Worm (Caenorhabditis elegans) whole organism, late embryonic: ENCODE measurements around the gene pals-24.

Experiments
- C08G9.2 ChIP-seq: sonication (generic microtip); optimal IDR thresholded peaks from 2 replicates; lab custom pipeline; 2016; ENCODE audit warnings: mild to moderate bottlenecking, missing genetic modification characterization, moderate library complexity, missing compliant biosample characterization
- F13H6.1 ChIP-seq: sonication (generic microtip); optimal IDR thresholded peaks from 2 replicates; lab custom pipeline; 2016; ENCODE audit warnings: missing genetic modification characterization, missing compliant biosample characterization
- Y22D7AL.16 ChIP-seq: sonication (generic microtip); optimal IDR thresholded peaks from 2 replicates; lab custom pipeline; 2016; ENCODE audit warnings: missing genetic modification characterization, missing compliant biosample characterization
- ahr-1 ChIP-seq: sonication (generic microtip); optimal IDR thresholded peaks from 2 replicates; lab custom pipeline; 2016; ENCODE audit warnings: missing genetic modification characterization, missing compliant biosample characterization
- ama-1 ChIP-seq: fragments of 150-350 bp; optimal IDR thresholded peaks from 2 replicates; lab custom pipeline; 2014
- ceh-14 ChIP-seq: sonication (generic microtip); optimal IDR thresholded peaks from 2 replicates; lab custom pipeline; 2016; ENCODE audit warnings: missing genotype, missing genetic modification characterization, missing compliant biosample characterization
- ceh-19 ChIP-seq: fragments of 200-800 bp; sonication (Bioruptor generic); optimal IDR thresholded peaks from 2 replicates; lab custom pipeline; 2018; ENCODE audit warnings: mild to moderate bottlenecking, missing genetic modification characterization, missing compliant biosample characterization
- ceh-2 ChIP-seq: sonication (generic microtip); optimal IDR thresholded peaks from 2 replicates; lab custom pipeline; 2016; ENCODE audit warnings: missing genotype, missing genetic modification characterization, missing compliant biosample characterization
- ceh-30 ChIP-seq: fragments of 150-350 bp; optimal IDR thresholded peaks from 2 replicates; lab custom pipeline; 2014; ENCODE audit warnings: missing biosample characterization, missing genetic modification characterization
- ceh-31 ChIP-seq: sonication (generic microtip); optimal IDR thresholded peaks from 2 replicates; lab custom pipeline; 2016; ENCODE audit warnings: missing genetic modification characterization, missing compliant biosample characterization
- ceh-34 ChIP-seq: sonication (generic microtip); optimal IDR thresholded peaks from 2 replicates; lab custom pipeline; 2016; ENCODE audit warnings: mild to moderate bottlenecking, missing genetic modification characterization, missing compliant biosample characterization
- ceh-48 ChIP-seq: sonication (generic microtip); optimal IDR thresholded peaks from 2 replicates; lab custom pipeline; 2016; ENCODE audit warnings: missing genetic modification characterization, inconsistent platforms, missing compliant biosample characterization
- ceh-6 ChIP-seq: fragments of 200-800 bp; sonication (Bioruptor generic); optimal IDR thresholded peaks from 2 replicates; lab custom pipeline; 2018; ENCODE audit warnings: mild to moderate bottlenecking, missing genetic modification characterization, missing compliant biosample characterization
- che-1 ChIP-seq: sonication (generic microtip); optimal IDR thresholded peaks from 2 replicates; lab custom pipeline; 2016; ENCODE audit warnings: mild to moderate bottlenecking, missing genetic modification characterization, missing compliant biosample characterization
- dmd-4 ChIP-seq: sonication (generic microtip); optimal IDR thresholded peaks from 2 replicates; lab custom pipeline; 2016; ENCODE audit warnings: borderline replicate concordance, missing genetic modification characterization, missing compliant biosample characterization
- dve-1 ChIP-seq: sonication (generic microtip); optimal IDR thresholded peaks from 2 replicates; lab custom pipeline; 2017; ENCODE audit warnings: antibody characterized with exemption, mild to moderate bottlenecking, missing genetic modification characterization, missing compliant biosample characterization
- elt-2 ChIP-seq: sonication (generic microtip); optimal IDR thresholded peaks from 2 replicates; lab custom pipeline; 2016; ENCODE audit warnings: missing genetic modification reagents, missing genetic modification characterization, missing compliant biosample characterization
- ets-4 ChIP-seq: sonication (generic microtip); optimal IDR thresholded peaks from 2 replicates; lab custom pipeline; 2016; ENCODE audit warnings: missing genetic modification characterization, missing compliant biosample characterization
- fax-1 ChIP-seq: sonication (generic microtip); optimal IDR thresholded peaks from 2 replicates; lab custom pipeline; 2016; ENCODE audit warnings: missing genotype, missing genetic modification characterization, missing compliant biosample characterization
- fkh-10 ChIP-seq: fragments of 150-350 bp; optimal IDR thresholded peaks from 2 replicates; lab custom pipeline; 2014; ENCODE audit warnings: missing biosample characterization, missing genetic modification reagents, missing genetic modification characterization
- hlh-13 ChIP-seq: fragments of 200-800 bp; sonication (Bioruptor generic); optimal IDR thresholded peaks from 2 replicates; lab custom pipeline; 2018; ENCODE audit warnings: mild to moderate bottlenecking, missing genetic modification characterization, missing compliant biosample characterization
- hlh-15 ChIP-seq: sonication (generic microtip); optimal IDR thresholded peaks from 2 replicates; lab custom pipeline; 2016; ENCODE audit warnings: missing genetic modification characterization, missing compliant biosample characterization
- hlh-30 ChIP-seq: sonication (generic microtip); optimal IDR thresholded peaks from 2 replicates; lab custom pipeline; 2017; ENCODE audit warnings: antibody characterized with exemption, missing genetic modification characterization, missing compliant biosample characterization; ENCODE audit not compliant: insufficient read depth
- hlh-6 ChIP-seq: sonication (generic microtip); optimal IDR thresholded peaks from 2 replicates; lab custom pipeline; 2016; ENCODE audit warnings: missing genotype, missing genetic modification characterization, missing compliant biosample characterization
- lin-11 ChIP-seq: fragments of 200-800 bp; sonication (Bioruptor generic); optimal IDR thresholded peaks from 2 replicates; lab custom pipeline; 2018; ENCODE audit warnings: mild to moderate bottlenecking, missing genetic modification characterization, missing compliant biosample characterization
- mec-3 ChIP-seq: sonication (generic microtip); optimal IDR thresholded peaks from 2 replicates; lab custom pipeline; 2016; ENCODE audit warnings: borderline replicate concordance, missing genetic modification characterization, missing compliant biosample characterization
- nfya-1 ChIP-seq: sonication (generic microtip); optimal IDR thresholded peaks from 2 replicates; lab custom pipeline; 2017; ENCODE audit warnings: missing genetic modification characterization, mild to moderate bottlenecking, missing compliant biosample characterization, antibody characterized with exemption, moderate library complexity
- pag-3 ChIP-seq: sonication (generic microtip); optimal IDR thresholded peaks from 2 replicates; lab custom pipeline; 2016; ENCODE audit warnings: missing compliant biosample characterization, missing genetic modification characterization, borderline replicate concordance
- pha-2 ChIP-seq: sonication (generic microtip); optimal IDR thresholded peaks from 2 replicates; lab custom pipeline; 2017; ENCODE audit warnings: mild to moderate bottlenecking, missing genetic modification characterization, missing compliant biosample characterization
- pha-4 ChIP-seq: fragments of 150-350 bp; optimal IDR thresholded peaks from 2 replicates; lab custom pipeline; 2018; ENCODE audit warnings: missing biosample characterization, missing genetic modification reagents, missing genetic modification characterization
- ref-2 ChIP-seq: sonication (generic microtip); optimal IDR thresholded peaks from 2 replicates; lab custom pipeline; 2016; ENCODE audit warnings: missing genetic modification characterization, missing compliant biosample characterization
- rnt-1 ChIP-seq: sonication (generic microtip); optimal IDR thresholded peaks from 2 replicates; lab custom pipeline; 2016; ENCODE audit warnings: missing genetic modification characterization, missing compliant biosample characterization
- sox-2 ChIP-seq: fragments of 200-800 bp; sonication (Bioruptor generic); IDR thresholded peaks from 2 replicates; pipeline ENCODE4 v1.3.6; 2022; ENCODE audit warnings: missing genetic modification reagents, missing genetic modification characterization, missing compliant biosample characterization
- sox-4 ChIP-seq: sonication (generic microtip); optimal IDR thresholded peaks from 2 replicates; lab custom pipeline; 2017; ENCODE audit warnings: mild to moderate bottlenecking, missing genetic modification characterization, inconsistent platforms, missing compliant biosample characterization
- tbx-2 ChIP-seq: sonication (generic microtip); optimal IDR thresholded peaks from 2 replicates; lab custom pipeline; 2016; ENCODE audit warnings: missing genetic modification characterization, missing compliant biosample characterization
- ttx-3 ChIP-seq: sonication (generic microtip); optimal IDR thresholded peaks from 2 replicates; lab custom pipeline; 2016; ENCODE audit warnings: missing genetic modification reagents, missing genetic modification characterization, missing compliant biosample characterization
- unc-3 ChIP-seq, 2 experiments: fragments of 200-800 bp in 1 of 2; sonication (Bioruptor generic) in 1 of 2; sonication (generic microtip) in 1 of 2; conservative IDR thresholded peaks in 1 of 2; optimal IDR thresholded peaks in 1 of 2; 2 replicates each; pipeline versions ENCODE4 v1.3.6 to Lab custom; 2016 to 2022; ENCODE audit warnings: missing compliant biosample characterization in 2 of 2, missing genetic modification characterization in 2 of 2, missing genetic modification reagents in 1 of 2
- unc-42 ChIP-seq: sonication (generic microtip); optimal IDR thresholded peaks from 2 replicates; lab custom pipeline; 2016; ENCODE audit warnings: missing genotype, missing genetic modification characterization, missing compliant biosample characterization
- unc-55 ChIP-seq: sonication (generic microtip); optimal IDR thresholded peaks from 2 replicates; lab custom pipeline; 2017; ENCODE audit warnings: missing biosample characterization, missing genetic modification reagents, missing genetic modification characterization

The pals-24 gene

DNA sequence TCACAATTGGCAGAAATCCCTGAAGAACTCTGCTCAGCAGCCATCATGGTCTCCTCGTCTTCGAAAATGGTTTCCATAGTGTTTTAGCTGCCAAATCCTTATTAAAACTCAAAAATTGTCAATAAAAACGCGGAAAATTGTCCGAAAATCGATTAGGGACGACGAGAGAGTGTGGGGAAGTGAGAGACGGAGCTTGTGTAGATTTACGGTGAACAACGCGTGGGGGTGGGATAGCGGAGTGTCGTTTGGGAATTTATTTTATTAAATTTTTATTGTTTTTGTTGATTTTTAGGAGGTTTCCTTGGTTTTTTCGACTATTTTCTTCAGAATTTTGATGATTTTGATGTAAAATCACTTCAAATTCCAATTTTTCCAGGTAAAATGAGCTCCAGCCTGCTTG, 33.1 kb upstream of the pals-24 start, which contains the start of the genes F54C4.4 and mrpl-40:
F54C4.4 (minus strand) TSS at position 199 of the 400 bp plus-strand sequence.
mrpl-40 (plus strand) TSS at position 377 of the 400 bp plus-strand sequence.
- TF ChIP-seq ceh-31 (tag; lab: Kevin White, UChicago) (peak; percentile 41), fkh-10 (GFP tag; lab: Kevin White, UChicago) (no peak), ceh-2 (tag; lab: Kevin White, UChicago) (no peak), pha-2 (tag; lab: Kevin White, UChicago) (no peak), ceh-48 (tag; lab: Kevin White, UChicago) (peak; percentile 82), mec-3 (tag; lab: Kevin White, UChicago) (no peak), unc-42 (tag; lab: Kevin White, UChicago) (peak; percentile 66), nfya-1 (tag; lab: Kevin White, UChicago) (peak; percentile 55)
- TF ChIP-seq, all 69 proteins: peak for 4

DNA sequence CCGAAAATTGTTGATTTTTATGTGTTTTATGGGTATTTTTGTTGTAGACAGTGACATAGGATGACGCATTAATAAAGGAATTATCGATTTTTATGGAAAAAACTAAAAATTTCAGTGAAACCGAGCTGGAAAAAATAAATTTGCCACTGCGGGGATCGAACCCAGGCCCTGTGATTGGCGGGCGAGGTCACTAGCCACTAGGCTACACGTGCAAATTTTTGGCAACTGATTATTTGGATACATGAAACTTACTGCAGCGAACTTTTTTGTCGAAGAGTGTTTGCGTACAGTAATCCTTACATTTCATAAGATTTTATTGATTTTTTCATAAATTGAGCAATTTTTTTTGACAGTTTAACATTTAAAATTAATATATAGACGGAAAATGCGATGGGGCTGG, 31.1 kb upstream of the pals-24 start:
- TF ChIP-seq unc-3 (GFP tag; conservative IDR thresholded peaks at IDR 0.05; lab: Robert Waterston, UW) (no peak), unc-3 (tag; optimal IDR thresholded peaks at IDR 0.05; lab: Kevin White, UChicago) (no peak), nfya-1 (tag; lab: Kevin White, UChicago) (peak; percentile 16), che-1 (tag; lab: Kevin White, UChicago) (peak; percentile 25), ceh-34 (tag; lab: Kevin White, UChicago) (no peak), ama-1 (lab: Kevin White, UChicago) (peak; percentile 54)

- TF ChIP-seq ceh-14 (tag; lab: Kevin White, UChicago) = no peak
- TF ChIP-seq F13H6.1 = no peak
- no peak for TF ChIP-seq ahr-1
- no peak for TF ChIP-seq ceh-30 (tag; lab: Kevin White, UChicago)
Observed at ce11 chrIII:92247-92646, 28.0 kb upstream of the pals-24 start.

ce11 chrIII:94759-95330, 25.4 kb upstream of the pals-24 start, which contains the start of gene pat-4:
TSS of gene pat-4 (minus strand) at chrIII:94809.
- no peak for TF ChIP-seq pha-4 (tag; lab: Kevin White, UChicago)
- no peak for TF ChIP-seq C08G9.2 (tag; lab: Kevin White, UChicago)
- no peak for TF ChIP-seq lin-11
- no peak for TF ChIP-seq hlh-30 (tag; lab: Kevin White, UChicago)
- peak; percentile 16 for TF ChIP-seq ceh-2 (tag; lab: Kevin White, UChicago)
- TF ChIP-seq elt-2 (tag; lab: Kevin White, UChicago) = no peak
- no peak for TF ChIP-seq dve-1 (tag; lab: Kevin White, UChicago)
- no peak for TF ChIP-seq fax-1 (tag; lab: Kevin White, UChicago)
- TF ChIP-seq hlh-15 = no peak
- TF ChIP-seq ceh-34 (tag; lab: Kevin White, UChicago) = peak; percentile 59
- no peak for TF ChIP-seq mec-3 (tag; lab: Kevin White, UChicago)
- TF ChIP-seq rnt-1 (tag; lab: Kevin White, UChicago) = peak; percentile 3
- no peak for TF ChIP-seq ceh-14 (tag; lab: Kevin White, UChicago)
- peak; percentile 55 for TF ChIP-seq hlh-6
- TF ChIP-seq Y22D7AL.16 (tag; lab: Kevin White, UChicago) = no peak
- TF ChIP-seq ttx-3 = no peak
- peak; percentile 48 for TF ChIP-seq sox-2 (GFP tag; lab: Robert Waterston, UW)
- TF ChIP-seq dmd-4 (tag; lab: Kevin White, UChicago) = no peak
- TF ChIP-seq ets-4 (tag; lab: Kevin White, UChicago) = no peak
- TF ChIP-seq hlh-13 (GFP tag; lab: Kevin White, UChicago) = no peak
- TF ChIP-seq pag-3 = no peak
- TF ChIP-seq sox-4 = no peak
- peak; percentile 45 for TF ChIP-seq ref-2 (tag; lab: Kevin White, UChicago)
- TF ChIP-seq unc-55 (GFP tag; lab: Kevin White, UChicago) = no peak
- TF ChIP-seq nfya-1 (tag; lab: Kevin White, UChicago) = peak; percentile 24
- TF ChIP-seq ceh-6 = no peak
- no peak for TF ChIP-seq che-1 (tag; lab: Kevin White, UChicago)
- TF ChIP-seq ama-1 (lab: Kevin White, UChicago) = no peak
- peak; percentile 51 for TF ChIP-seq tbx-2
- TF ChIP-seq ceh-19 (GFP tag; lab: Kevin White, UChicago) = peak; percentile 53
